Worm (Caenorhabditis elegans): ENCODE measurements around the gene gipc-1.

Gene gipc-1

DNA sequence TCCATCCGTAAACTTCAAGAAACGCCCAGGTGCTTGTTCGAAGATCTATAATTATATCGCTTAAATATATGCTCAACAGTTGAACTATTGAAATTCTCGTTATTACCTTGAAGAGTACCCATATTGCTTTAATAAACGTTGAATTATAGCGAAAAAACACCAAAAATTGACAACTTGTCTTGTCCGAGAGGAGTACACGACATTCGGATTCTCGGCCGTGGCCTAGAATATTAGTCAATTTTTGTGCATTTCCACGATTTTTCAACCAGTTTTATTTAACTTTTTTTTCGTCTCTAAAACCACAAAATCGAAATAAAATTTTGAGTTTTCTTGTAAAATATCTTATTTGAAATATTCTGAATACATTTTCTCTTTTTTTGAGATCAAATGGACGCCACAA lies 41.7 kb downstream of the gipc-1 start, which contains the start of the genes F26F4.9 and cee-1:
Gene F26F4.9 (minus strand): TSS at position 205 of the 400 bp plus-strand sequence.
Gene cee-1 (plus strand): TSS at position 383 of the 400 bp plus-strand sequence.
- peak; percentile 44 for TF ChIP-seq nhr-25 (tag; optimal IDR thresholded peaks at IDR 0.05)
- peak; percentile 67 for TF ChIP-seq sma-9 (GFP tag; optimal IDR thresholded peaks at IDR 0.05)
- no peak for TF ChIP-seq sma-9 (tag; optimal IDR thresholded peaks at IDR 0.05)
- TF ChIP-seq nhr-21 (tag; optimal IDR thresholded peaks at IDR 0.05) = no peak
- no peak for TF ChIP-seq unc-39 (tag; optimal IDR thresholded peaks at IDR 0.05)
- no peak for TF ChIP-seq mab-5 (tag; optimal IDR thresholded peaks at IDR 0.05)
- peak; percentile 68 for TF ChIP-seq F13H6.1 (tag; optimal IDR thresholded peaks at IDR 0.05)
- peak; percentile 11 for TF ChIP-seq fos-1 (tag; optimal IDR thresholded peaks at IDR 0.05)
- TF ChIP-seq crh-2 (tag; optimal IDR thresholded peaks at IDR 0.05) = peak; percentile 66
- TF ChIP-seq lsy-2 (tag; optimal IDR thresholded peaks at IDR 0.05) = peak; percentile 43 to 73
- TF ChIP-seq lin-13 (GFP tag; optimal IDR thresholded peaks at IDR 0.05) = peak; percentile 41
- no peak for TF ChIP-seq nhr-237 (tag; optimal IDR thresholded peaks at IDR 0.05)
- no peak for TF ChIP-seq lin-11 (tag; optimal IDR thresholded peaks at IDR 0.05)
- TF ChIP-seq unc-55 (GFP tag; optimal IDR thresholded peaks at IDR 0.05) = peak; percentile 74
- TF ChIP-seq gmeb-1 (tag; optimal IDR thresholded peaks at IDR 0.05) = peak; percentile 53
- peak; percentile 75 for TF ChIP-seq sma-3 (GFP tag; optimal IDR thresholded peaks at IDR 0.05)
- TF ChIP-seq C34F6.9 (tag; optimal IDR thresholded peaks at IDR 0.05) = peak; percentile 68

DNA sequence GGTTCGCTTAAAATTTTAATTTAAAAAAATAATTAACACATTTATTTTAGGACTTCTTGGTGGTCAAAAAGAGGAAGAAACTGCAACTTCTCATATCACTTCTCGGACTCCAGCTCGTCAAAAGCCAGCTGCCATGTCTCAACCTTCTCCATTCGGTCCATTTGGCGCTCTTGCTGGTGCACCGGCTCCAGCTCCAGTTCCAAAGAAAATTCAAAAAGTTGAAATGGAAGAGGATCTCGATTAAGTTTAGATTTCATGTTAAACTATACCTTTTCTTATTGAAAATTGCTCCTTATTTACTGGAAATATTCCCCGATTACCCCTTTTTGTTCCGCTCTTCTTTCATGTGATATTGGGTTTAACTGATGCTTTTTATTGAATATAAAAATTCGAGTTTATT lies 43.2 kb downstream of the gipc-1 start:
- no peak for TF ChIP-seq lin-39 (tag; optimal IDR thresholded peaks at IDR 0.05)
- no peak for TF ChIP-seq nhr-21 (tag; optimal IDR thresholded peaks at IDR 0.05)
- TF ChIP-seq ceh-16 (tag; optimal IDR thresholded peaks at IDR 0.05) = no peak
- TF ChIP-seq nhr-77 (tag; optimal IDR thresholded peaks at IDR 0.05) = no peak
- no peak for TF ChIP-seq aly-2 (tag; optimal IDR thresholded peaks at IDR 0.05)
- no peak for TF ChIP-seq gmeb-1 (tag; optimal IDR thresholded peaks at IDR 0.05)
- no peak for TF ChIP-seq R02D3.7 (tag; optimal IDR thresholded peaks at IDR 0.05)
- TF ChIP-seq sma-3 (GFP tag; optimal IDR thresholded peaks at IDR 0.05) = no peak
- no peak for TF ChIP-seq peb-1 (tag; optimal IDR thresholded peaks at IDR 0.05)
- TF ChIP-seq unc-39 (tag; optimal IDR thresholded peaks at IDR 0.05) = no peak
- no peak for TF ChIP-seq nhr-10 (tag; optimal IDR thresholded peaks at IDR 0.05)
- no peak for TF ChIP-seq lsy-2 (tag; optimal IDR thresholded peaks at IDR 0.05)
- no peak for TF ChIP-seq nhr-237 (tag; optimal IDR thresholded peaks at IDR 0.05)
- no peak for TF ChIP-seq alr-1 (tag; optimal IDR thresholded peaks at IDR 0.05)
- no peak for TF ChIP-seq Y55F3AM.14 (GFP tag; optimal IDR thresholded peaks at IDR 0.05)
- TF ChIP-seq unc-55 (GFP tag; optimal IDR thresholded peaks at IDR 0.05) = no peak
- TF ChIP-seq ztf-11 (tag; optimal IDR thresholded peaks at IDR 0.05) = no peak
- TF ChIP-seq nhr-12 (tag; optimal IDR thresholded peaks at IDR 0.05) = no peak

DNA sequence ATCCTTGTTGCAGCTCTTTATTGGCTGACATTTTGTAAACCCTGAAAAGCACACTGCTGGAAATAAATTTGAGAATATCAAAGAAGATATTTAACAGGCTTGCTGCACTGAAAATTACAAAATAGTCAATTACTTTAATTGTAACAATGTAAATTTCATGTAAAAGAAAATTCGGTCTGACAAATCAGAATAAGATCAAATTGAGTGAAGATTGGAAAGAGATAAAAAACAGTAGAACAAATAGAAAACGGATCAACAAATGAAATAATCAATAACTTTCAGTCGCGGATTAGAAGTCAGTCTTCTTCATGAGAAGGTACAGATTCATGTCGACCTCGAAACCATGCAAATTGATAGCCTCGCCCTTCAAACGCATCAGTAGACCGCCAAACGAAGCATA lies 46.5 kb downstream of the gipc-1 start, which contains the start of gene rars-1:
Gene rars-1 (minus strand): TSS at position 101 of the 400 bp plus-strand sequence.
- TF ChIP-seq mab-5 (tag; optimal IDR thresholded peaks at IDR 0.05) = no peak
- no peak for TF ChIP-seq skn-1 (tag; optimal IDR thresholded peaks at IDR 0.05)
- TF ChIP-seq ceh-82 (tag; optimal IDR thresholded peaks at IDR 0.05) = no peak
- no peak for TF ChIP-seq unc-39 (tag; optimal IDR thresholded peaks at IDR 0.05)
- TF ChIP-seq nhr-12 (tag; optimal IDR thresholded peaks at IDR 0.05) = no peak
- TF ChIP-seq ztf-1 (GFP tag; conservative IDR thresholded peaks at IDR 0.05) = no peak
- no peak for TF ChIP-seq sma-3 (GFP tag; optimal IDR thresholded peaks at IDR 0.05)
- no peak for TF ChIP-seq snpc-4 (tag; optimal IDR thresholded peaks at IDR 0.05)
- TF ChIP-seq fos-1 (tag; optimal IDR thresholded peaks at IDR 0.05) = no peak

DNA sequence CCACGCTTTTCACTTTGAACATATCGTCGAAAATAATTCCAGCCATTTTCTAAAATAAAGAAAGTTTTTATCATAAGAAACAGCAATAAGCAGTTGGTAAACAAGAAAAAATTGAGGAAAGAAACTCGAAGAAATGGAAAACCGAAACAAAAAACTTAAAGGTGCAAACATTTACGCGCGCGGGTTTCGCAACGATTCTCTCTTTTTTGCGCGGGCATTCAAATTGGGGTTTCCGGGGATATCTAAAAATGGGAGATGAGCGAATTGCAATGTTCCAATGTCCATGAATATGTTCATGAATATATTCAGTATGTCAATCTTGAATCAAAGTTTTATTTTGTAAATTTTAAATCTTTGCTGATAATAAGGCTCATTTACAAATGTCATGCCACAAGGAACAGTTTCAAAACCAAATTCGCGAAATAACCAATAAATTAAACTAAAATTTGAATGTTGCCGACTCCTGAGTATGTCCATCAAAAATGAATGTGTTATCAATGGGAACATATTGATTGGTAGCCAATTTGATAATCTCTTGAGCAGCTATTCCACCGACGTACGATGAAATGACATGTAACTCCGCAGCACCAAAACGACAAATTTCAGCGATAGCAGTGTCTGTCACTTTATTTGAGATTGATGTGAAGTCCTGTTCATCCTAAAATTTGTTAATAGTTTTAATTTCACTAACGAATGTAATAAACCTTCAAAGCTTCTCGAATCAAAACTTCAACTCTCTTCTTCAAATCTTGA lies 47.6 kb downstream of the gipc-1 start, which contains the start of gene rpb-8:
Gene rpb-8 (minus strand): TSS at position 49 of the 753 bp plus-strand sequence.
- TF ChIP-seq skn-1 (tag; optimal IDR thresholded peaks at IDR 0.05) = no peak
- TF ChIP-seq lin-39 (tag; optimal IDR thresholded peaks at IDR 0.05) = no peak
- peak; percentile 18 for TF ChIP-seq blmp-1 (tag; optimal IDR thresholded peaks at IDR 0.05; ENCODE audit: insufficient read depth)
- TF ChIP-seq unc-39 (tag; optimal IDR thresholded peaks at IDR 0.05) = no peak
- peak; percentile 3 for TF ChIP-seq nhr-21 (tag; optimal IDR thresholded peaks at IDR 0.05)
- peak; percentile 18 for TF ChIP-seq sma-3 (GFP tag; optimal IDR thresholded peaks at IDR 0.05)
- no peak for TF ChIP-seq sem-4 (tag; optimal IDR thresholded peaks at IDR 0.05)
- no peak for TF ChIP-seq ZK546.5 (tag; optimal IDR thresholded peaks at IDR 0.05)
- TF ChIP-seq mbf-1 (tag; optimal IDR thresholded peaks at IDR 0.05) = no peak
- TF ChIP-seq mab-5 (tag; optimal IDR thresholded peaks at IDR 0.05) = no peak
- no peak for TF ChIP-seq peb-1 (tag; optimal IDR thresholded peaks at IDR 0.05)
- TF ChIP-seq nhr-237 (tag; optimal IDR thresholded peaks at IDR 0.05) = no peak
- no peak for TF ChIP-seq nhr-10 (tag; optimal IDR thresholded peaks at IDR 0.05)
- TF ChIP-seq nhr-25 (tag; optimal IDR thresholded peaks at IDR 0.05) = peak; percentile 16
- TF ChIP-seq ztf-11 (tag; optimal IDR thresholded peaks at IDR 0.05) = no peak
- no peak for TF ChIP-seq elt-3 (tag; optimal IDR thresholded peaks at IDR 0.05)
- peak; percentile 13 for TF ChIP-seq sma-9 (GFP tag; optimal IDR thresholded peaks at IDR 0.05)
- TF ChIP-seq sma-9 (tag; optimal IDR thresholded peaks at IDR 0.05) = no peak
- TF ChIP-seq ceh-82 (tag; optimal IDR thresholded peaks at IDR 0.05) = no peak
- no peak for TF ChIP-seq ztf-4 (tag; optimal IDR thresholded peaks at IDR 0.05)
- peak; percentile 13 for TF ChIP-seq snpc-4 (tag; optimal IDR thresholded peaks at IDR 0.05)
- TF ChIP-seq dmd-4 (tag; optimal IDR thresholded peaks at IDR 0.05) = no peak
- TF ChIP-seq ztf-1 (GFP tag; conservative IDR thresholded peaks at IDR 0.05) = no peak
- peak; percentile 45 for TF ChIP-seq crh-2 (tag; optimal IDR thresholded peaks at IDR 0.05)
- no peak for TF ChIP-seq unc-62 (GFP tag; optimal IDR thresholded peaks at IDR 0.05)
- peak; percentile 29 for TF ChIP-seq F13H6.1 (tag; optimal IDR thresholded peaks at IDR 0.05)
- peak; percentile 55 for TF ChIP-seq nhr-129 (tag; optimal IDR thresholded peaks at IDR 0.05)
- no peak for TF ChIP-seq elt-1 (tag; optimal IDR thresholded peaks at IDR 0.05)
- TF ChIP-seq lin-11 (tag; optimal IDR thresholded peaks at IDR 0.05) = peak; percentile 1
- no peak for TF ChIP-seq Y55F3AM.14 (GFP tag; optimal IDR thresholded peaks at IDR 0.05)
- peak; percentile 46 for TF ChIP-seq lin-13 (GFP tag; optimal IDR thresholded peaks at IDR 0.05)
- TF ChIP-seq ama-1 (optimal IDR thresholded peaks at IDR 0.05) = peak; percentile 44
